Worm (Caenorhabditis elegans): ENCODE measurements around the gene R05D8.7.

DNA sequence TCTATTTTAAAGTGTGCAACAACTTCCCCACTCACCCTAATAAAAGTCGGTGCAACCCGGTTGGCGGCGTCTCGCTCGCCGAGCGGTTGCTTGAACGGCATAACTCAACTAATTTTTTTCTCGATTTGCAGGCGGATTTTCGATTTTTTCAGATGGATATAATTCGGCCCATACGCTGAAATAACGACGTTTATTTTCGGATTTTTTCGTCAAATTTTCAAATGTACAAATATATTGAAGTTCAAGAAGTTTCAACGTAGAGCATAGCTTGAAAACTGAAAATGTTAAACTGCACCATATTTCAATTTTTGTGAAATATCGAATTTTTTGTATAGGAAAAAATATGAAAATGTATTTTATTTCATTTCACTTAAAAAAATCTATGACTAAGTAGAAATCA is 44.8 kb upstream of the R05D8.7 start, which contains the start of gene ketn-1:
- TF ChIP-seq W03F9.2 (tag; optimal IDR thresholded peaks at IDR 0.05) (no peak), dao-5 (tag; optimal IDR thresholded peaks at IDR 0.05) (no peak)

All from whole organism, L4/young adult.